Fruit fly (Drosophila melanogaster) whole organism, embryonic: ENCODE measurements around the gene MtnD.

ENCODE experiments used
- CG1024 ChIP-seq: fragments of 200-800 bp; sonication (Bioruptor generic); IDR thresholded peaks from 2 replicates; pipeline ENCODE4 v1.3.6; 2022; ENCODE audit warnings: missing biosample characterization, missing genetic modification characterization
- CG13624 ChIP-seq: fragments of 200-800 bp; sonication (Bioruptor generic); optimal IDR thresholded peaks from 2 replicates; lab custom pipeline; 2016; ENCODE audit warnings: missing biosample characterization, missing genetic modification characterization
- CG14441 ChIP-seq: fragments of 200-800 bp; sonication (Bioruptor generic); IDR thresholded peaks from 2 replicates; pipeline ENCODE4 v1.3.6; 2022; ENCODE audit warnings: missing biosample characterization, missing genetic modification characterization
- CG14860 ChIP-seq: fragments of 200-800 bp; sonication (Bioruptor generic); IDR thresholded peaks from 3 replicates; pipeline ENCODE4 v1.3.6; 2022; ENCODE audit warnings: missing biosample characterization, missing genetic modification characterization; ENCODE audit not compliant: partially characterized antibody
- CG15601 ChIP-seq: fragments of 200-800 bp; sonication (Bioruptor generic); optimal IDR thresholded peaks from 3 replicates; lab custom pipeline; 2019; ENCODE audit warnings: missing biosample characterization, mild to moderate bottlenecking, missing genetic modification characterization, moderate library complexity
- CG17568 ChIP-seq: fragments of 200-800 bp; sonication (Bioruptor generic); optimal IDR thresholded peaks from 2 replicates; lab custom pipeline; 2018; ENCODE audit warnings: missing biosample characterization, mild to moderate bottlenecking, missing genetic modification characterization, moderate library complexity
- CG17802 ChIP-seq: fragments of 200-800 bp; sonication (Bioruptor generic); optimal IDR thresholded peaks from 2 replicates; lab custom pipeline; 2018; ENCODE audit warnings: missing biosample characterization, mild to moderate bottlenecking, missing genetic modification characterization, moderate library complexity
- CG18619 ChIP-seq: fragments of 200-800 bp; sonication (Bioruptor generic); optimal IDR thresholded peaks from 3 replicates; lab custom pipeline; 2017; ENCODE audit warnings: missing biosample characterization, mild to moderate bottlenecking, missing genetic modification characterization
- CG2116 ChIP-seq: fragments of 200-800 bp; sonication (Bioruptor generic); optimal IDR thresholded peaks from 3 replicates; lab custom pipeline; 2018; ENCODE audit warnings: missing biosample characterization, mild to moderate bottlenecking, missing genetic modification characterization
- CG33213 ChIP-seq: fragments of 200-800 bp; sonication (Bioruptor generic); optimal IDR thresholded peaks from 3 replicates; lab custom pipeline; 2016; ENCODE audit warnings: missing biosample characterization, missing genetic modification characterization
- CG3407 ChIP-seq: fragments of 200-800 bp; sonication (Bioruptor generic); optimal IDR thresholded peaks from 2 replicates; lab custom pipeline; 2018; ENCODE audit warnings: missing biosample characterization, mild to moderate bottlenecking, missing genetic modification characterization
- CG34224 ChIP-seq: fragments of 200-800 bp; sonication (Bioruptor generic); IDR thresholded peaks from 3 replicates; pipeline ENCODE4 v1.3.6; 2022; ENCODE audit warnings: missing biosample characterization, missing genetic modification characterization; ENCODE audit not compliant: partially characterized antibody
- CG4617 ChIP-seq: fragments of 200-800 bp; sonication (Bioruptor generic); optimal IDR thresholded peaks from 3 replicates; lab custom pipeline; 2016; ENCODE audit warnings: missing biosample characterization, missing genetic modification characterization, borderline replicate concordance
- CG6272 ChIP-seq: fragments of 200-800 bp; sonication (Bioruptor generic); IDR thresholded peaks from 2 replicates; pipeline ENCODE4 v1.3.6; 2022; ENCODE audit warnings: missing biosample characterization, missing genetic modification characterization
- CG7357 ChIP-seq: fragments of 200-800 bp; sonication (Bioruptor generic); IDR thresholded peaks from 3 replicates; pipeline ENCODE4 v1.3.6; 2022; ENCODE audit warnings: missing biosample characterization, missing genetic modification characterization
- CG7372 ChIP-seq: fragments of 200-800 bp; sonication (Bioruptor generic); IDR thresholded peaks from 2 replicates; pipeline ENCODE4 v1.3.6; 2022; ENCODE audit warnings: missing biosample characterization, missing genetic modification characterization
- CG7556 ChIP-seq: fragments of 200-800 bp; sonication (Bioruptor generic); optimal IDR thresholded peaks from 2 replicates; lab custom pipeline; 2017; ENCODE audit warnings: missing biosample characterization, mild to moderate bottlenecking, missing genetic modification characterization
- CG8765 ChIP-seq: fragments of 200-800 bp; sonication (Bioruptor generic); IDR thresholded peaks from 2 replicates; pipeline ENCODE4 v1.3.6; 2022; ENCODE audit warnings: missing biosample characterization, missing genetic modification characterization
- Chrac-16 ChIP-seq: fragments of 200-800 bp; sonication (Bioruptor generic); optimal IDR thresholded peaks from 3 replicates; lab custom pipeline; 2016; ENCODE audit warnings: missing biosample characterization, missing genetic modification characterization
- Dad ChIP-seq: fragments of 200-800 bp; sonication (Bioruptor generic); optimal IDR thresholded peaks from 3 replicates; lab custom pipeline; 2016; ENCODE audit warnings: missing biosample characterization, missing genetic modification characterization
- Fer3 ChIP-seq: fragments of 200-800 bp; sonication (Bioruptor generic); optimal IDR thresholded peaks from 2 replicates; lab custom pipeline; 2018; ENCODE audit warnings: missing biosample characterization, mild to moderate bottlenecking, missing genetic modification characterization, moderate library complexity
- H15 ChIP-seq: fragments of 200-800 bp; sonication (Bioruptor generic); IDR thresholded peaks from 3 replicates; pipeline ENCODE4 v1.3.6; 2022; ENCODE audit warnings: missing biosample characterization, missing genetic modification characterization
- HLH4C ChIP-seq: fragments of 200-800 bp; sonication (Bioruptor generic); IDR thresholded peaks from 3 replicates; pipeline ENCODE4 v1.3.6; 2022; ENCODE audit warnings: missing biosample characterization, missing genetic modification characterization; ENCODE audit not compliant: partially characterized antibody
- HLHmδ ChIP-seq: fragments of 200-800 bp; sonication (Bioruptor generic); optimal IDR thresholded peaks from 2 replicates; lab custom pipeline; 2018; ENCODE audit warnings: missing biosample characterization, mild to moderate bottlenecking, missing genetic modification characterization, moderate library complexity
- Max ChIP-seq: fragments of 200-800 bp; sonication (Bioruptor generic); optimal IDR thresholded peaks from 2 replicates; lab custom pipeline; 2016; ENCODE audit warnings: missing biosample characterization, mild to moderate bottlenecking, missing genetic modification characterization
- Sry-β ChIP-seq: fragments of 200-800 bp; sonication (Bioruptor generic); optimal IDR thresholded peaks from 2 replicates; lab custom pipeline; 2018; ENCODE audit warnings: missing biosample characterization, mild to moderate bottlenecking, missing genetic modification characterization, moderate library complexity
- Stat92E ChIP-seq, 3 experiments: fragments of >200 bp in 2 of 3; fragments of 200-800 bp in 1 of 3; sonication (Bioruptor generic) in 1 of 3; optimal IDR thresholded peaks; 2 replicates each; lab custom pipeline; 2017 to 2019; ENCODE audit warnings: missing biosample characterization in 3 of 3, missing genetic modification characterization in 3 of 3, mild to moderate bottlenecking in 1 of 3, moderate library complexity in 1 of 3
- Xbp1 ChIP-seq: fragments of 200-800 bp; sonication (Bioruptor generic); optimal IDR thresholded peaks from 3 replicates; lab custom pipeline; 2016; ENCODE audit warnings: missing biosample characterization, mild to moderate bottlenecking, missing genetic modification characterization
- abd-A ChIP-seq: fragments of 200-800 bp; sonication (Bioruptor generic); optimal IDR thresholded peaks from 3 replicates; lab custom pipeline; 2019; ENCODE audit warnings: missing biosample characterization, mild to moderate bottlenecking, missing genetic modification characterization, moderate library complexity
- ase ChIP-seq: fragments of 200-800 bp; sonication (Bioruptor generic); IDR thresholded peaks from 3 replicates; pipeline ENCODE4 v1.3.6; 2022; ENCODE audit warnings: missing biosample characterization, missing genetic modification characterization
- bab2 ChIP-seq: fragments of 200-800 bp; sonication (Bioruptor generic); optimal IDR thresholded peaks from 2 replicates; lab custom pipeline; 2016; ENCODE audit warnings: missing biosample characterization, missing genetic modification characterization
- caup ChIP-seq: fragments of 200-800 bp; sonication (Bioruptor generic); optimal IDR thresholded peaks from 3 replicates; lab custom pipeline; 2017; ENCODE audit warnings: missing biosample characterization, mild to moderate bottlenecking, missing genetic modification characterization, moderate library complexity; ENCODE audit not compliant: severe bottlenecking
- corto ChIP-seq: fragments of 200-800 bp; sonication (Bioruptor generic); optimal IDR thresholded peaks from 2 replicates; lab custom pipeline; 2016; ENCODE audit warnings: missing biosample characterization, mild to moderate bottlenecking, missing genetic modification characterization, moderate library complexity
- da ChIP-seq: fragments of 200-800 bp; sonication (Bioruptor generic); optimal IDR thresholded peaks from 2 replicates; lab custom pipeline; 2016; ENCODE audit warnings: missing biosample characterization, missing genetic modification characterization
- gce ChIP-seq: fragments of 200-800 bp; sonication (Bioruptor generic); IDR thresholded peaks from 3 replicates; pipeline ENCODE4 v1.3.6; 2022; ENCODE audit warnings: missing biosample characterization, missing genetic modification characterization
- gfzf ChIP-seq: fragments of 200-800 bp; sonication (Bioruptor generic); optimal IDR thresholded peaks from 2 replicates; lab custom pipeline; 2016; ENCODE audit warnings: missing biosample characterization, mild to moderate bottlenecking, missing genetic modification characterization, moderate library complexity
- grau ChIP-seq: fragments of 200-800 bp; optimal IDR thresholded peaks from 3 replicates; lab custom pipeline; 2019; ENCODE audit warnings: missing biosample characterization, mild to moderate bottlenecking, missing genetic modification characterization, moderate library complexity
- insv ChIP-seq, 2 experiments: fragments of 200-800 bp; sonication (Bioruptor generic); optimal IDR thresholded peaks; 3 replicates each; lab custom pipeline; 2016 to 2018; ENCODE audit warnings: missing biosample characterization in 2 of 2, missing genetic modification characterization in 2 of 2
- jigr1 ChIP-seq: fragments of 200-800 bp; sonication (Bioruptor generic); IDR thresholded peaks from 3 replicates; pipeline ENCODE4 v1.3.6; 2022; ENCODE audit warnings: missing biosample characterization, missing genetic modification characterization
- nom ChIP-seq: fragments of 200-800 bp; sonication (Bioruptor generic); optimal IDR thresholded peaks from 2 replicates; lab custom pipeline; 2017; ENCODE audit warnings: missing biosample characterization, missing genetic modification characterization, mild to moderate bottlenecking, moderate library complexity, missing genetic modification reagents
- onecut ChIP-seq: fragments of 200-800 bp; sonication (Bioruptor generic); IDR thresholded peaks from 2 replicates; pipeline ENCODE4 v1.3.6; 2022; ENCODE audit warnings: missing biosample characterization, missing genetic modification characterization
- pnt ChIP-seq: fragments of 200-800 bp; sonication (Bioruptor generic); optimal IDR thresholded peaks from 3 replicates; lab custom pipeline; 2016; ENCODE audit warnings: missing biosample characterization, missing genetic modification characterization
- rib ChIP-seq: fragments of 200-800 bp; sonication (Bioruptor generic); IDR thresholded peaks from 2 replicates; pipeline ENCODE4 v1.3.6; 2022; ENCODE audit warnings: missing biosample characterization, missing genetic modification characterization
- stwl ChIP-seq: fragments of 200-800 bp; sonication (Bioruptor generic); optimal IDR thresholded peaks from 3 replicates; lab custom pipeline; 2018; ENCODE audit warnings: missing biosample characterization, mild to moderate bottlenecking, missing genetic modification characterization, moderate library complexity
- trem ChIP-seq: fragments of 200-800 bp; optimal IDR thresholded peaks from 3 replicates; lab custom pipeline; 2019; ENCODE audit warnings: missing biosample characterization, mild to moderate bottlenecking, missing genetic modification characterization, moderate library complexity
- trh ChIP-seq: fragments of 200-800 bp; sonication (Bioruptor generic); optimal IDR thresholded peaks from 2 replicates; lab custom pipeline; 2016; ENCODE audit warnings: missing biosample characterization, missing genetic modification characterization
- tx ChIP-seq: fragments of 200-800 bp; sonication (Bioruptor generic); optimal IDR thresholded peaks from 2 replicates; lab custom pipeline; 2016; ENCODE audit warnings: missing biosample characterization, missing genetic modification characterization
- vnd ChIP-seq: fragments of 200-800 bp; sonication (Bioruptor generic); IDR thresholded peaks from 3 replicates; pipeline ENCODE4 v1.3.6; 2022; ENCODE audit warnings: missing biosample characterization, missing genetic modification characterization; ENCODE audit not compliant: partially characterized antibody

MtnD gene

dm6 chr3R:20556281-20557113 is 21.7 kb downstream of the MtnD start (continued):
- TF ChIP-seq gfzf (GFP tag; lab: Kevin White, UChicago), result no peak
- no peak for TF ChIP-seq CG2116
- TF ChIP-seq rib (GFP tag; lab: Robert Waterston, UW), result peak; percentile 73
- no peak for TF ChIP-seq trem (tag; lab: Kevin White, UChicago)
- no peak for TF ChIP-seq HLHmδ (GFP tag; lab: Kevin White, UChicago)
- TF ChIP-seq Sry-β (GFP tag; lab: Kevin White, UChicago), result no peak
- no peak for TF ChIP-seq corto (GFP tag; lab: Kevin White, UChicago)
- TF ChIP-seq CG13624 (GFP tag; lab: Kevin White, UChicago), result peak; percentile 54
- TF ChIP-seq abd-A, result no peak
- TF ChIP-seq Stat92E (GFP tag; optimal IDR thresholded peaks at IDR 0.05; lab: Kevin White, UChicago), result no peak
- peak; percentile 20 for TF ChIP-seq Max (GFP tag; lab: Kevin White, UChicago)
- peak; percentile 98 for TF ChIP-seq nom (GFP tag; lab: Kevin White, UChicago)
- peak; percentile 94 for TF ChIP-seq grau (tag; lab: Kevin White, UChicago)
- no peak; the same call in 1 of the 2 replicates for TF ChIP-seq onecut
- no peak for TF ChIP-seq stwl
- TF ChIP-seq CG15601 (tag; lab: Kevin White, UChicago), result no peak
- TF ChIP-seq CG3407 (GFP tag; lab: Kevin White, UChicago), result no peak
- peak; percentile 20 for TF ChIP-seq CG33213
- TF ChIP-seq CG17802, result no peak
- peak; percentile 73 for TF ChIP-seq CG7556 (GFP tag; lab: Kevin White, UChicago)
- no peak for TF ChIP-seq tx (GFP tag; lab: Kevin White, UChicago)
- TF ChIP-seq trh (GFP tag; lab: Kevin White, UChicago), result no peak
- TF ChIP-seq CG4617, result no peak
- no peak for TF ChIP-seq CG17568 (GFP tag; lab: Kevin White, UChicago)
- peak; percentile 50; the same call in 1 of the 2 replicates for TF ChIP-seq CG8765 (GFP tag; lab: Robert Waterston, UW)
- TF ChIP-seq Chrac-16 (GFP tag; lab: Kevin White, UChicago), result peak; percentile 55
- TF ChIP-seq Dad (GFP tag; lab: Kevin White, UChicago), result no peak
- peak; percentile 80 for TF ChIP-seq CG6272 (GFP tag; lab: Robert Waterston, UW)
- peak; percentile 89 for TF ChIP-seq CG14441
- TF ChIP-seq ase (GFP tag; lab: Robert Waterston, UW), result peak; percentile 72; the same call in 2 of the 3 replicates
- TF ChIP-seq gce (GFP tag; lab: Robert Waterston, UW), result 0 out of 3 replicates have a peak, but pooled peaks have one; percentile 24
- TF ChIP-seq vnd (GFP tag; lab: Robert Waterston, UW), result no peak
- peak; percentile 82 for TF ChIP-seq Fer3 (tag; lab: Kevin White, UChicago)
- 0 out of 3 replicates have a peak, but pooled peaks have one; percentile 38 for TF ChIP-seq jigr1 (GFP tag; lab: Robert Waterston, UW)
- no peak for TF ChIP-seq pnt (GFP tag; lab: Kevin White, UChicago)
- no peak for TF ChIP-seq CG14860
- TF ChIP-seq caup (GFP tag; lab: Kevin White, UChicago), result no peak
- peak; percentile 83 for TF ChIP-seq H15 (GFP tag; lab: Robert Waterston, UW)
- peak; percentile 82 for TF ChIP-seq CG7372
- TF ChIP-seq bab2 (GFP tag; lab: Kevin White, UChicago), result peak; percentile 53
- peak; percentile 76 for TF ChIP-seq CG7357 (GFP tag; lab: Robert Waterston, UW)
- TF ChIP-seq CG1024 (GFP tag; lab: Robert Waterston, UW), result peak; percentile 11; the same call in 1 of the 2 replicates
- TF ChIP-seq CG34224, result no peak
- no peak for TF ChIP-seq da
- peak; percentile 48 to 94 for TF ChIP-seq insv (GFP tag; optimal IDR thresholded peaks at IDR 0.05; lab: Kevin White, UChicago)
- TF ChIP-seq HLH4C (GFP tag; lab: Robert Waterston, UW), result no peak
- peak; percentile 56 for TF ChIP-seq CG18619 (GFP tag; lab: Kevin White, UChicago)
- TF ChIP-seq Xbp1 (GFP tag; lab: Kevin White, UChicago), result peak; percentile 70
